Worm (Caenorhabditis elegans) whole organism, late embryonic: ENCODE results near the gene srw-10.

Experiments
- C38D4.7 ChIP-seq: fragments of 200-800 bp; sonication (Bioruptor generic); optimal IDR thresholded peaks from 2 replicates; lab custom pipeline; 2018; ENCODE audit warnings: mild to moderate bottlenecking, missing genetic modification characterization, moderate library complexity, missing compliant biosample characterization
- K02D7.2 ChIP-seq: sonication (generic microtip); optimal IDR thresholded peaks from 2 replicates; lab custom pipeline; 2017; ENCODE audit warnings: mild to moderate bottlenecking, missing genetic modification characterization, missing compliant biosample characterization
- K09A11.1 ChIP-seq: sonication (generic microtip); optimal IDR thresholded peaks from 2 replicates; lab custom pipeline; 2017; ENCODE audit warnings: antibody characterized with exemption, mild to moderate bottlenecking, missing genetic modification characterization, missing compliant biosample characterization; ENCODE audit not compliant: insufficient read depth
- T23F11.4 ChIP-seq: fragments of 200-800 bp; sonication (Bioruptor generic); optimal IDR thresholded peaks from 2 replicates; lab custom pipeline; 2018; ENCODE audit warnings: mild to moderate bottlenecking, missing genetic modification characterization, missing compliant biosample characterization
- ahr-1 ChIP-seq: sonication (generic microtip); optimal IDR thresholded peaks from 2 replicates; lab custom pipeline; 2016; ENCODE audit warnings: missing genetic modification characterization, missing compliant biosample characterization
- ceh-14 ChIP-seq: sonication (generic microtip); optimal IDR thresholded peaks from 2 replicates; lab custom pipeline; 2016; ENCODE audit warnings: missing genotype, missing genetic modification characterization, missing compliant biosample characterization
- ceh-31 ChIP-seq: sonication (generic microtip); optimal IDR thresholded peaks from 2 replicates; lab custom pipeline; 2016; ENCODE audit warnings: missing genetic modification characterization, missing compliant biosample characterization
- che-1 ChIP-seq: sonication (generic microtip); optimal IDR thresholded peaks from 2 replicates; lab custom pipeline; 2016; ENCODE audit warnings: mild to moderate bottlenecking, missing genetic modification characterization, missing compliant biosample characterization
- dve-1 ChIP-seq: sonication (generic microtip); optimal IDR thresholded peaks from 2 replicates; lab custom pipeline; 2017; ENCODE audit warnings: antibody characterized with exemption, mild to moderate bottlenecking, missing genetic modification characterization, missing compliant biosample characterization
- elt-4 ChIP-seq: sonication (generic microtip); optimal IDR thresholded peaks from 2 replicates; lab custom pipeline; 2016; ENCODE audit warnings: missing genetic modification characterization, missing compliant biosample characterization
- ets-4 ChIP-seq: sonication (generic microtip); optimal IDR thresholded peaks from 2 replicates; lab custom pipeline; 2016; ENCODE audit warnings: missing genetic modification characterization, missing compliant biosample characterization
- eyg-1 ChIP-seq: sonication (generic microtip); optimal IDR thresholded peaks from 2 replicates; lab custom pipeline; 2016; ENCODE audit warnings: missing genotype, missing genetic modification characterization, missing compliant biosample characterization
- fkh-10 ChIP-seq: fragments of 150-350 bp; optimal IDR thresholded peaks from 2 replicates; lab custom pipeline; 2014; ENCODE audit warnings: missing biosample characterization, missing genetic modification reagents, missing genetic modification characterization
- fkh-6 ChIP-seq: sonication (generic microtip); optimal IDR thresholded peaks from 2 replicates; lab custom pipeline; 2016; ENCODE audit warnings: missing genetic modification characterization, missing compliant biosample characterization
- hlh-30 ChIP-seq: sonication (generic microtip); optimal IDR thresholded peaks from 2 replicates; lab custom pipeline; 2017; ENCODE audit warnings: antibody characterized with exemption, missing genetic modification characterization, missing compliant biosample characterization; ENCODE audit not compliant: insufficient read depth
- hlh-6 ChIP-seq: sonication (generic microtip); optimal IDR thresholded peaks from 2 replicates; lab custom pipeline; 2016; ENCODE audit warnings: missing genotype, missing genetic modification characterization, missing compliant biosample characterization
- madf-2 ChIP-seq: sonication (generic microtip); optimal IDR thresholded peaks from 2 replicates; lab custom pipeline; 2017; ENCODE audit warnings: missing genetic modification characterization, missing compliant biosample characterization
- nhr-11 ChIP-seq: fragments of 150-350 bp; optimal IDR thresholded peaks from 2 replicates; lab custom pipeline; 2014; ENCODE audit warnings: missing biosample characterization, missing genetic modification characterization
- nhr-232 ChIP-seq: sonication (generic microtip); optimal IDR thresholded peaks from 2 replicates; lab custom pipeline; 2016; ENCODE audit warnings: missing genetic modification characterization, missing compliant biosample characterization
- pag-3 ChIP-seq: sonication (generic microtip); optimal IDR thresholded peaks from 2 replicates; lab custom pipeline; 2016; ENCODE audit warnings: missing compliant biosample characterization, missing genetic modification characterization, borderline replicate concordance
- pha-2 ChIP-seq: sonication (generic microtip); optimal IDR thresholded peaks from 2 replicates; lab custom pipeline; 2017; ENCODE audit warnings: mild to moderate bottlenecking, missing genetic modification characterization, missing compliant biosample characterization
- pros-1 ChIP-seq: fragments of 150-350 bp; optimal IDR thresholded peaks from 2 replicates; lab custom pipeline; 2014; ENCODE audit warnings: missing biosample characterization, missing genetic modification reagents, missing genetic modification characterization
- ref-2 ChIP-seq: sonication (generic microtip); optimal IDR thresholded peaks from 2 replicates; lab custom pipeline; 2016; ENCODE audit warnings: missing genetic modification characterization, missing compliant biosample characterization
- rnt-1 ChIP-seq: sonication (generic microtip); optimal IDR thresholded peaks from 2 replicates; lab custom pipeline; 2016; ENCODE audit warnings: missing genetic modification characterization, missing compliant biosample characterization
- sox-2 ChIP-seq: fragments of 200-800 bp; sonication (Bioruptor generic); IDR thresholded peaks from 2 replicates; pipeline ENCODE4 v1.3.6; 2022; ENCODE audit warnings: missing genetic modification reagents, missing genetic modification characterization, missing compliant biosample characterization
- sox-4 ChIP-seq: sonication (generic microtip); optimal IDR thresholded peaks from 2 replicates; lab custom pipeline; 2017; ENCODE audit warnings: mild to moderate bottlenecking, missing genetic modification characterization, inconsistent platforms, missing compliant biosample characterization
- tbx-2 ChIP-seq: sonication (generic microtip); optimal IDR thresholded peaks from 2 replicates; lab custom pipeline; 2016; ENCODE audit warnings: missing genetic modification characterization, missing compliant biosample characterization
- tbx-7 ChIP-seq: sonication (generic microtip); optimal IDR thresholded peaks from 2 replicates; lab custom pipeline; 2016; ENCODE audit warnings: missing genotype, missing genetic modification characterization, missing compliant biosample characterization
- unc-55 ChIP-seq: sonication (generic microtip); optimal IDR thresholded peaks from 2 replicates; lab custom pipeline; 2017; ENCODE audit warnings: missing biosample characterization, missing genetic modification reagents, missing genetic modification characterization
- ztf-16 ChIP-seq: sonication (generic microtip); optimal IDR thresholded peaks from 2 replicates; lab custom pipeline; 2017; ENCODE audit warnings: missing genetic modification characterization, missing compliant biosample characterization

srw-10 gene

ce11 chrIII:12789420-12789819 lies 34.3 kb downstream of the srw-10 start, which contains the start of gene BE10.1:
Gene BE10.1, minus strand, starts transcription at chrIII:12789520.
- TF ChIP-seq C38D4.7 (GFP tag; lab: Kevin White, UChicago) (no peak), K09A11.1 (no peak), ets-4 (tag; lab: Kevin White, UChicago) (no peak), tbx-7 (tag; lab: Kevin White, UChicago) (no peak), fkh-6 (no peak), pros-1 (tag; lab: Kevin White, UChicago) (no peak), K02D7.2 (no peak), ahr-1 (tag; lab: Kevin White, UChicago) (no peak), ceh-14 (tag; lab: Kevin White, UChicago) (no peak), unc-55 (no peak), sox-4 (tag; lab: Kevin White, UChicago) (no peak), tbx-2 (tag; lab: Kevin White, UChicago) (no peak), madf-2 (tag; lab: Kevin White, UChicago) (no peak), ref-2 (tag; lab: Kevin White, UChicago) (no peak), ceh-31 (tag; lab: Kevin White, UChicago) (no peak), nhr-232 (no peak), fkh-10 (no peak), ztf-16 (tag; lab: Kevin White, UChicago) (no peak), eyg-1 (tag; lab: Kevin White, UChicago) (no peak)

DNA sequence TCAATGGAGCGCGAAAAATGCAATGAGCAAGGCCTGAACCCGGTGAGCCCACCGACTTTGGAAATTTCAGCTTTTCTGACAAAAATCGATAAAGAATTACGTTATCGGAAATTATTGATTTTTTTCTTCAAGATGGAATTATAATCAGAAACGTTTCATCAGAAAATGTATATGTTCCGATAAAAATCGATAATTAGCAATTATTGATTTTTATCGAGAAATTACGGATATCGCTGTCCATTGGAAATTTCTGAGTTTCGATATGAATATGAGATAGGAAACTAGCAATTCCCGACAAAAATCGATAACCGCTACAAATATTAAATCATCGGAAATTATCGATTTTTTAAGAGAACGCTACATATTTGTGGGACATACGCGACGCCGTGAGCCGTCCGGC lies 39.1 kb downstream of the srw-10 start:
- TF ChIP-seq elt-4 = no peak
- no peak for TF ChIP-seq hlh-6 (tag; lab: Kevin White, UChicago)
- no peak for TF ChIP-seq sox-2 (GFP tag; lab: Robert Waterston, UW)
- TF ChIP-seq pha-2 = no peak
- TF ChIP-seq che-1 (tag; lab: Kevin White, UChicago) = no peak
- TF ChIP-seq dve-1 (tag; lab: Kevin White, UChicago) = no peak
- no peak for TF ChIP-seq unc-55
- TF ChIP-seq nhr-11 (tag; lab: Kevin White, UChicago) = no peak

DNA sequence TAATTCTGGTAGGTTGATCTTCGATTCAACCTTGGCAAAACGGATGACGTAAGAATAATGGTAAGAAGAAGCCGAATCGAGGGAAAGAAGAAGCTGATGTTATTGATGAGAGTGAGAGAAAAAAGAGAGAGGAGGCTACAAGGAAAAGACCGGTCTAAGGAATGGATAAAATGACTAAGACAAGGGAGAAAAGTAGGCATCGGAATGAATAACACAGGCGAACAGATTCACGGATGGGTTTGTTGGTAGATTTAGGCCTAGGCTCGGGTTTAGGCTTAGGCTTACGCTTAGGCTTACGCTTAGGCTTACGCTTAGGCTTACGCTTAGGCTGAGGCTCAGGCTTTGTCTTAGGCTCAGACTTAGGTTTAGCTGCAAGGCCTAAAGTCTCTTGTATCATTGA lies 43.3 kb downstream of the srw-10 start, which contains the start of gene agmo-1:
TSS of gene agmo-1 (minus strand) at position 101 of the 400 bp plus-strand sequence.
- TF ChIP-seq fkh-6 (no peak), C38D4.7 (GFP tag; lab: Kevin White, UChicago) (no peak), rnt-1 (tag; lab: Kevin White, UChicago) (no peak), pros-1 (tag; lab: Kevin White, UChicago) (no peak), hlh-30 (tag; lab: Kevin White, UChicago) (no peak), fkh-10 (no peak), pag-3 (no peak), che-1 (tag; lab: Kevin White, UChicago) (no peak)

DNA sequence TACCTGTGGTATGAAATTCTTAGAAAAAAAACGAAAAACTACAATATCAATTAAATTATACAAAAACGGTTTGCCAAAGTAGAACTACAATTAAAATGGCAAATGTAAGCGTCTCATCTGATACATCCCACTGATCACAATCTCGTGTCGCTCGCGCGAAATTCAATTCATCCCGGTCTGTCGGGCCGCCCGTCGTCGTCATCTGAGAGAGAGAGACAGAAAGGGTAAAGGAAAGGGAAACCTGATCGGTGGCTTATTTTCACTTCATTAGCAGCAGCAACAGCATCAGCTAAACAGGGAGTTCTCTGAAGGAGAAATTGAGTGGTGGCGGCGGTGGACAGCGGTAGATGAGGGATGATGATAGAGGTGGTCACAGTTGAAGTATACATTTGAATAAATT lies 45.4 kb downstream of the srw-10 start:
- TF ChIP-seq rnt-1 (tag; lab: Kevin White, UChicago) (peak; percentile 69), T23F11.4 (GFP tag; lab: Kevin White, UChicago) (no peak)
